Fruit fly (Drosophila melanogaster): Measurements from ENCODE around the gene CG5708.

DNA sequence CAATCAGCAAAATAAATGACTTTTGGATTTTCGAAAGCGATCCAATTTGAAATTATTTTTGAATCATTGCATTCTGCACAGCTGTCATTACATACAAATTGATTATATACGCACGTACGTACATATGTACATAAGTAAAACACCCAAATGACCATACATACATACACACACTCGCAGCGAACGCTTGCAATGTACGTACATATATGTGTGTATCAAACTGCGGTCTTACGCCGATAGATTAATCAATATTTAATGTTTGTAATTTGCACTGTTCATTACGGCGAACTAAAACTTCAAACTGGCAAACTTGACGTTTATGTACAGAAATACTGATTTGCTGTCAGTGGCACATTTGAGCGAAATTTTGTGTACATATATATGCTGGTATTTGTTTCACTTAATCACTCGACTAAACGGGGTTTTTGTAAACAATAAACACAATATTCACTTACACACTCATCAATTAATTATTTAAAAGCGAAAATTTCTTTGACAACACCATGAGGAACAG is 340 bp downstream of the CG5708 start:
- TF ChIP-seq CG8478 (optimal IDR thresholded peaks at IDR 0.05) = no peak
- TF ChIP-seq CTCF (optimal IDR thresholded peaks at IDR 0.05) = no peak
